Worm (Caenorhabditis elegans): Measurements from ENCODE around the gene thoc-2.
A peak's percentile ranks its signal among the peaks of the same experiment; 100 is the strongest.

The thoc-2 gene

DNA sequence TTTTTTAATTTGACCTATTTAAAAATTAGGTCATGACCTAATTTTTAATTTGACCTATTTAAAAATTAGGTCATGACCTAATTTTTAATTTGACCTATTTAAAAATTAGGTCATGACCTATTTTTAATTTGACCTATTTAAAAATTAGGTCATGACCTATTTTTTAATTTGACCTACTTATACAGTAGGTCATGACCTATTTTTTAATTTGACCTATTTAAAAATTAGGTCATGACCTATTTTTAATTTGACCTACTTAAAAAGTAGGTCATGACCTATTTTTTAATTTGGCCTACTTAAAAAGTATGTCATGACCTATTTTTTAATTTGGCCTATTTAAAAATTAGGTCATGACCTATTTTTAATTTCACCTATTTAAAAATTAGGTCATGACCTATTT is 30.1 kb upstream of the thoc-2 start:
- TF ChIP-seq madf-6 (GFP tag; IDR thresholded peaks at IDR 0.05) (peak; percentile 69), madf-8 (GFP tag; conservative IDR thresholded peaks at IDR 0.05) (peak; percentile 41; the same call in 1 of the 2 replicates)

ce11 chrIII:6339919-6340434 is 27.9 kb upstream of the thoc-2 start, which contains the start of gene let-767:
TSS of gene let-767 (minus strand) at chrIII:6339969.
- TF ChIP-seq F55B11.4 (tag; optimal IDR thresholded peaks at IDR 0.05; ENCODE audit: borderline replicate concordance, insufficient read depth) (no peak), madf-3 (GFP tag; IDR thresholded peaks at IDR 0.05) (0 out of 2 replicates have a peak, but pooled peaks have one; percentile 36), ztf-26 (tag; optimal IDR thresholded peaks at IDR 0.05) (no peak), ekl-4 (GFP tag; IDR thresholded peaks at IDR 0.05) (peak; percentile 32; the same call in 1 of the 2 replicates), hmg-1.2 (GFP tag; IDR thresholded peaks at IDR 0.05) (0 out of 2 replicates have a peak, but pooled peaks have one; percentile 4), ceh-91 (GFP tag; IDR thresholded peaks at IDR 0.05) (no peak), fkh-3 (tag; optimal IDR thresholded peaks at IDR 0.05) (no peak), Y53G8AR.9 (GFP tag; conservative IDR thresholded peaks at IDR 0.05) (no peak), die-1 (tag; optimal IDR thresholded peaks at IDR 0.05) (no peak), ama-1 (optimal IDR thresholded peaks at IDR 0.05) (no peak), ama-1 (GFP tag; optimal IDR thresholded peaks at IDR 0.05) (no peak), K11D2.4 (GFP tag; IDR thresholded peaks at IDR 0.05) (no peak), B0336.3 (GFP tag; IDR thresholded peaks at IDR 0.05) (no peak), B0035.1 (tag; optimal IDR thresholded peaks at IDR 0.05) (no peak), let-526 (GFP tag; IDR thresholded peaks at IDR 0.05) (no peak), gei-17 (GFP tag; optimal IDR thresholded peaks at IDR 0.05) (no peak), chd-7 (tag; optimal IDR thresholded peaks at IDR 0.05) (no peak), ceh-27 (GFP tag; optimal IDR thresholded peaks at IDR 0.05) (no peak), dpl-1 (GFP tag; optimal IDR thresholded peaks at IDR 0.05) (no peak), nhr-80 (tag; optimal IDR thresholded peaks at IDR 0.05) (peak; percentile 45), F33H1.4 (GFP tag; IDR thresholded peaks at IDR 0.05) (no peak), ztf-28 (GFP tag; IDR thresholded peaks at IDR 0.05) (no peak), snpc-1.3 (tag; optimal IDR thresholded peaks at IDR 0.05; ENCODE audit: insufficient read depth) (no peak)

- no peak for TF ChIP-seq T07F8.4 (tag; optimal IDR thresholded peaks at IDR 0.05)
- TF ChIP-seq madf-6 (GFP tag; IDR thresholded peaks at IDR 0.05) = 0 out of 2 replicates have a peak, but pooled peaks have one; percentile 22
- TF ChIP-seq cebp-1 (GFP tag; IDR thresholded peaks at IDR 0.05) = no peak
- peak; percentile 20 for TF ChIP-seq cebp-1 (tag; optimal IDR thresholded peaks at IDR 0.05)
- TF ChIP-seq gei-17 (GFP tag; optimal IDR thresholded peaks at IDR 0.05) = no peak
- no peak for TF ChIP-seq bed-2 (GFP tag; IDR thresholded peaks at IDR 0.05)
- no peak for TF ChIP-seq lin-26 (GFP tag; IDR thresholded peaks at IDR 0.05)
- peak; percentile 49 for TF ChIP-seq attf-5 (GFP tag; optimal IDR thresholded peaks at IDR 0.05)
- no peak for TF ChIP-seq ztf-26 (tag; optimal IDR thresholded peaks at IDR 0.05)
- TF ChIP-seq lsl-1 (GFP tag; optimal IDR thresholded peaks at IDR 0.05) = peak; percentile 73
- TF ChIP-seq snpc-1.3 (tag; optimal IDR thresholded peaks at IDR 0.05; ENCODE audit: insufficient read depth) = peak; percentile 28
Measured at ce11 chrIII:6341878-6342453, 25.9 kb upstream of the thoc-2 start, which contains the start of gene rpn-13. TSS of gene rpn-13 (minus strand) at chrIII:6341928.

ce11 chrIII:6343229-6343628 is 24.6 kb upstream of the thoc-2 start, which contains the start of gene C56G2.9:
TSS of gene C56G2.9 (minus strand) at chrIII:6343329.
- no peak for TF ChIP-seq efl-1 (GFP tag; optimal IDR thresholded peaks at IDR 0.05)
- no peak for TF ChIP-seq T26A5.8 (tag; optimal IDR thresholded peaks at IDR 0.05)
- TF ChIP-seq ZK185.1 (tag; optimal IDR thresholded peaks at IDR 0.05; ENCODE audit: poor library complexity, severe bottlenecking) = no peak
- no peak for TF ChIP-seq nhr-80 (tag; optimal IDR thresholded peaks at IDR 0.05)
- no peak for TF ChIP-seq cebp-2 (GFP tag; IDR thresholded peaks at IDR 0.05)
- no peak for TF ChIP-seq nhr-179 (tag; optimal IDR thresholded peaks at IDR 0.05)
- TF ChIP-seq lin-35 (GFP tag; optimal IDR thresholded peaks at IDR 0.05) = no peak
- no peak for TF ChIP-seq ztf-3 (GFP tag; optimal IDR thresholded peaks at IDR 0.05)
- TF ChIP-seq ceh-40 (GFP tag; IDR thresholded peaks at IDR 0.05) = no peak
- TF ChIP-seq snpc-1.1 (tag; optimal IDR thresholded peaks at IDR 0.05; ENCODE audit: insufficient read depth) = no peak
- no peak for TF ChIP-seq mxl-1 (tag; optimal IDR thresholded peaks at IDR 0.05)
- TF ChIP-seq somi-1 (GFP tag; optimal IDR thresholded peaks at IDR 0.05) = no peak
- no peak for TF ChIP-seq dpff-1 (tag; optimal IDR thresholded peaks at IDR 0.05)
- no peak for TF ChIP-seq ztf-22 (GFP tag; optimal IDR thresholded peaks at IDR 0.05)

Measured in whole organism, young adult.